Worm (Caenorhabditis elegans): ENCODE data around the gene T09F5.20.

DNA sequence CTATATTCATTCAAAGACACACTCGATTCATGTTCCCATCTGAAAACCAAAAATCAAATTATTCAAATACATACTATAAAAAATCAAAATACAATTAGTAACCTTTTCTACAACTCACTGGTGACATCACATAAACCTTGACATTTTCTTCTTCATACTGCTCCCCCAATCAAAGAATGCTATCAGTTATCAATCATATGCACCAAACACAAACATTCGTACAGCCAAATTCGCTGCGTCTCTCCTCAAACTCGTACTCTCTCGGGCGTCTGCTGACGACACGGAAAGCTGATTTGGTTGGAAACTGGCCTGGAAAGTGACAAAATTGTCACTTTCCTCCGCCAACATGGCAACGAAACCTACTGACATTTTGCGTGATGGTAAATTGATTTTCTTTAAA lies 44.7 kb upstream of the T09F5.20 start, which contains the start of gene plc-2:
- TF ChIP-seq lin-13 (GFP tag; optimal IDR thresholded peaks at IDR 0.05) (no peak), aly-2 (tag; optimal IDR thresholded peaks at IDR 0.05) (no peak), unc-86 (tag; optimal IDR thresholded peaks at IDR 0.05) (no peak)
